Fruit fly (Drosophila melanogaster) whole organism, embryonic: ENCODE measurements around the gene CG7367.

Experiments
- CG10147 ChIP-seq: fragments of 200-800 bp; sonication (Bioruptor generic); optimal IDR thresholded peaks from 2 replicates; lab custom pipeline; 2019; ENCODE audit warnings: missing biosample characterization, mild to moderate bottlenecking, missing genetic modification characterization, moderate library complexity
- CG10366 ChIP-seq: fragments of 200-800 bp; sonication (Bioruptor generic); IDR thresholded peaks from 2 replicates; pipeline ENCODE4 v1.3.6; 2022; ENCODE audit warnings: missing biosample characterization, missing genetic modification characterization
- CG12236 ChIP-seq: fragments of 200-800 bp; sonication (Bioruptor generic); optimal IDR thresholded peaks from 2 replicates; lab custom pipeline; 2016; ENCODE audit warnings: missing biosample characterization, missing genetic modification characterization
- CG12744 ChIP-seq: fragments of 200-800 bp; sonication (Bioruptor generic); optimal IDR thresholded peaks from 2 replicates; lab custom pipeline; 2016; ENCODE audit warnings: missing biosample characterization, missing genetic modification characterization
- CG12942 ChIP-seq: fragments of 200-800 bp; sonication (Bioruptor generic); optimal IDR thresholded peaks from 3 replicates; lab custom pipeline; 2016; ENCODE audit warnings: missing biosample characterization, missing genetic modification characterization
- CG14014 ChIP-seq: fragments of 200-800 bp; sonication (Bioruptor generic); IDR thresholded peaks from 2 replicates; pipeline ENCODE4 v1.3.6; 2022; ENCODE audit warnings: missing biosample characterization, missing genetic modification characterization
- CG14441 ChIP-seq: fragments of 200-800 bp; sonication (Bioruptor generic); IDR thresholded peaks from 2 replicates; pipeline ENCODE4 v1.3.6; 2022; ENCODE audit warnings: missing biosample characterization, missing genetic modification characterization
- CG1603 ChIP-seq: fragments of 200-800 bp; sonication (Bioruptor generic); optimal IDR thresholded peaks from 2 replicates; lab custom pipeline; 2019; ENCODE audit warnings: missing biosample characterization, mild to moderate bottlenecking, missing genetic modification characterization, moderate library complexity
- CG16813 ChIP-seq: fragments of 200-800 bp; sonication (Bioruptor generic); IDR thresholded peaks from 3 replicates; pipeline ENCODE4 v1.3.6; 2022; ENCODE audit warnings: missing biosample characterization, missing genetic modification characterization; ENCODE audit not compliant: partially characterized antibody
- CG17328 ChIP-seq: fragments of 200-800 bp; sonication (Bioruptor generic); IDR thresholded peaks from 2 replicates; pipeline ENCODE4 v1.3.6; 2022; ENCODE audit warnings: missing biosample characterization, missing genetic modification characterization
- CG17802 ChIP-seq: fragments of 200-800 bp; sonication (Bioruptor generic); optimal IDR thresholded peaks from 2 replicates; lab custom pipeline; 2018; ENCODE audit warnings: missing biosample characterization, mild to moderate bottlenecking, missing genetic modification characterization, moderate library complexity
- CG18764 ChIP-seq: fragments of 200-800 bp; sonication (Bioruptor generic); optimal IDR thresholded peaks from 3 replicates; lab custom pipeline; 2016; ENCODE audit warnings: missing biosample characterization, missing genetic modification characterization
- CG3163 ChIP-seq: fragments of 200-800 bp; sonication (Bioruptor generic); optimal IDR thresholded peaks from 3 replicates; lab custom pipeline; 2016; ENCODE audit warnings: missing biosample characterization, missing genetic modification characterization
- CG32767 ChIP-seq: fragments of 200-800 bp; sonication (Bioruptor generic); IDR thresholded peaks from 2 replicates; pipeline ENCODE4 v1.3.6; 2022; ENCODE audit warnings: missing biosample characterization, missing genetic modification characterization
- CG33213 ChIP-seq: fragments of 200-800 bp; sonication (Bioruptor generic); optimal IDR thresholded peaks from 3 replicates; lab custom pipeline; 2016; ENCODE audit warnings: missing biosample characterization, missing genetic modification characterization
- CG4360 ChIP-seq: fragments of 200-800 bp; sonication (Bioruptor generic); IDR thresholded peaks from 2 replicates; pipeline ENCODE4 v1.3.6; 2022; ENCODE audit warnings: missing biosample characterization, missing genetic modification characterization
- CG4707 ChIP-seq: fragments of 200-800 bp; sonication (Bioruptor generic); optimal IDR thresholded peaks from 2 replicates; lab custom pipeline; 2018; ENCODE audit warnings: missing biosample characterization, mild to moderate bottlenecking, missing genetic modification characterization, moderate library complexity
- CG6813 ChIP-seq: fragments of 200-800 bp; sonication (Bioruptor generic); optimal IDR thresholded peaks from 2 replicates; lab custom pipeline; 2017; ENCODE audit warnings: missing biosample characterization, missing genetic modification characterization, mild to moderate bottlenecking, moderate library complexity, missing genetic modification reagents
- CG7357 ChIP-seq: fragments of 200-800 bp; sonication (Bioruptor generic); IDR thresholded peaks from 3 replicates; pipeline ENCODE4 v1.3.6; 2022; ENCODE audit warnings: missing biosample characterization, missing genetic modification characterization
- CG8478 ChIP-seq: fragments of >200 bp; optimal IDR thresholded peaks from 2 replicates; lab custom pipeline; 2018
- CG9817 ChIP-seq: fragments of 200-800 bp; sonication (Bioruptor generic); optimal IDR thresholded peaks from 2 replicates; lab custom pipeline; 2018; ENCODE audit warnings: missing biosample characterization, mild to moderate bottlenecking, missing genetic modification characterization, moderate library complexity
- Dad ChIP-seq: fragments of 200-800 bp; sonication (Bioruptor generic); optimal IDR thresholded peaks from 3 replicates; lab custom pipeline; 2016; ENCODE audit warnings: missing biosample characterization, missing genetic modification characterization
- HHEX ChIP-seq: fragments of 200-800 bp; sonication (Bioruptor generic); optimal IDR thresholded peaks from 3 replicates; lab custom pipeline; 2017; ENCODE audit warnings: missing biosample characterization, mild to moderate bottlenecking, missing genetic modification characterization, missing genetic modification reagents
- Hey ChIP-seq: fragments of 200-800 bp; sonication (Bioruptor generic); optimal IDR thresholded peaks from 3 replicates; lab custom pipeline; 2018; ENCODE audit warnings: missing biosample characterization, mild to moderate bottlenecking, missing genetic modification characterization
- Mrtf ChIP-seq: fragments of 200-800 bp; sonication (Bioruptor generic); IDR thresholded peaks from 3 replicates; pipeline ENCODE4 v1.3.6; 2022; ENCODE audit warnings: missing biosample characterization, missing genetic modification characterization
- Sox100B ChIP-seq: fragments of 200-800 bp; sonication (Bioruptor generic); optimal IDR thresholded peaks from 3 replicates; lab custom pipeline; 2018; ENCODE audit warnings: missing biosample characterization, mild to moderate bottlenecking, missing genetic modification characterization
- Spps ChIP-seq: fragments of 200-800 bp; sonication (Bioruptor generic); optimal IDR thresholded peaks from 2 replicates; lab custom pipeline; 2018; ENCODE audit warnings: missing biosample characterization, mild to moderate bottlenecking, missing genetic modification characterization
- Sry-δ ChIP-seq: fragments of 200-800 bp; sonication (Bioruptor generic); optimal IDR thresholded peaks from 2 replicates; lab custom pipeline; 2016; ENCODE audit warnings: missing biosample characterization, missing genetic modification characterization
- ara ChIP-seq: fragments of 200-800 bp; sonication (Bioruptor generic); IDR thresholded peaks from 2 replicates; pipeline ENCODE4 v1.3.6; 2022; ENCODE audit warnings: missing biosample characterization, missing genetic modification characterization
- bcd ChIP-seq: fragments of 200-800 bp; sonication (Bioruptor generic); optimal IDR thresholded peaks from 2 replicates; lab custom pipeline; 2017; ENCODE audit warnings: missing biosample characterization, mild to moderate bottlenecking, missing genetic modification characterization
- chinmo ChIP-seq: fragments of 200-800 bp; sonication (Bioruptor generic); IDR thresholded peaks from 4 replicates; pipeline ENCODE4 v1.3.6; 2022; ENCODE audit warnings: missing biosample characterization, missing genetic modification characterization; ENCODE audit not compliant: partially characterized antibody
- cwo ChIP-seq: fragments of 200-800 bp; sonication (Bioruptor generic); optimal IDR thresholded peaks from 3 replicates; lab custom pipeline; 2017; ENCODE audit warnings: missing biosample characterization, missing genetic modification characterization, mild to moderate bottlenecking, moderate library complexity, missing genetic modification reagents
- dan ChIP-seq: fragments of 200-800 bp; sonication (Bioruptor generic); IDR thresholded peaks from 2 replicates; pipeline ENCODE4 v1.3.6; 2022; ENCODE audit warnings: missing biosample characterization, missing genetic modification characterization
- disco-r ChIP-seq: fragments of 200-800 bp; sonication (Bioruptor generic); optimal IDR thresholded peaks from 2 replicates; lab custom pipeline; 2016; ENCODE audit warnings: missing biosample characterization, missing genetic modification characterization
- grau ChIP-seq: fragments of 200-800 bp; optimal IDR thresholded peaks from 3 replicates; lab custom pipeline; 2019; ENCODE audit warnings: missing biosample characterization, mild to moderate bottlenecking, missing genetic modification characterization, moderate library complexity
- gt ChIP-seq: fragments of 200-800 bp; sonication (Bioruptor generic); IDR thresholded peaks from 2 replicates; pipeline ENCODE4 v1.3.6; 2022; ENCODE audit warnings: missing biosample characterization, missing genetic modification characterization
- hkb ChIP-seq, 2 experiments: fragments of 200-800 bp in 1 of 2; fragments of >200 bp in 1 of 2; sonication (Bioruptor generic) in 1 of 2; IDR thresholded peaks in 1 of 2; optimal IDR thresholded peaks in 1 of 2; 2 replicates each; pipeline versions ENCODE4 v1.3.6 to Lab custom; 2017 to 2022; ENCODE audit warnings: missing biosample characterization in 1 of 2, missing genetic modification characterization in 1 of 2
- lov ChIP-seq, 2 experiments: fragments of 200-800 bp in 1 of 2; fragments of >200 bp in 1 of 2; sonication (Bioruptor generic) in 1 of 2; IDR thresholded peaks in 1 of 2; optimal IDR thresholded peaks in 1 of 2; 2 replicates in 1 of 2; 3 replicates in 1 of 2; pipeline versions ENCODE4 v1.3.6 to Lab custom; 2017 to 2022; ENCODE audit warnings: missing biosample characterization in 1 of 2, missing genetic modification characterization in 1 of 2
- mld ChIP-seq: fragments of 200-800 bp; sonication (Bioruptor generic); IDR thresholded peaks from 3 replicates; pipeline ENCODE4 v1.3.6; 2022; ENCODE audit warnings: missing biosample characterization, missing genetic modification characterization; ENCODE audit not compliant: partially characterized antibody
- nau ChIP-seq: fragments of 200-800 bp; sonication (Bioruptor generic); optimal IDR thresholded peaks from 3 replicates; lab custom pipeline; 2017; ENCODE audit warnings: missing biosample characterization, mild to moderate bottlenecking, missing genetic modification characterization, missing genetic modification reagents
- nerfin-1 ChIP-seq: fragments of 200-800 bp; sonication (Bioruptor generic); optimal IDR thresholded peaks from 3 replicates; lab custom pipeline; 2019; ENCODE audit warnings: missing biosample characterization, mild to moderate bottlenecking, missing genetic modification characterization, moderate library complexity
- pros ChIP-seq: fragments of 200-800 bp; sonication (Bioruptor generic); optimal IDR thresholded peaks from 3 replicates; lab custom pipeline; 2019; ENCODE audit warnings: missing biosample characterization, mild to moderate bottlenecking, missing genetic modification characterization, moderate library complexity
- schlank ChIP-seq: fragments of 200-800 bp; sonication (Bioruptor generic); optimal IDR thresholded peaks from 2 replicates; lab custom pipeline; 2018; ENCODE audit warnings: missing biosample characterization, mild to moderate bottlenecking, missing genetic modification characterization
- sd ChIP-seq: fragments of 200-800 bp; sonication (Bioruptor generic); optimal IDR thresholded peaks from 3 replicates; lab custom pipeline; 2018; ENCODE audit warnings: missing biosample characterization, mild to moderate bottlenecking, missing genetic modification characterization, moderate library complexity
- slbo ChIP-seq: fragments of 200-800 bp; sonication (Bioruptor generic); IDR thresholded peaks from 2 replicates; pipeline ENCODE4 v1.3.6; 2022; ENCODE audit warnings: missing biosample characterization, missing genetic modification characterization
- twi ChIP-seq: fragments of 200-800 bp; optimal IDR thresholded peaks from 2 replicates; lab custom pipeline; 2019; ENCODE audit warnings: missing biosample characterization, mild to moderate bottlenecking, missing genetic modification characterization, moderate library complexity
- unc-4 ChIP-seq: fragments of 200-800 bp; sonication (Bioruptor generic); IDR thresholded peaks from 2 replicates; pipeline ENCODE4 v1.3.6; 2022; ENCODE audit warnings: missing biosample characterization, missing genetic modification characterization; ENCODE audit not compliant: partially characterized antibody
- unpg ChIP-seq: fragments of 200-800 bp; sonication (Bioruptor generic); optimal IDR thresholded peaks from 3 replicates; lab custom pipeline; 2018; ENCODE audit warnings: missing biosample characterization, mild to moderate bottlenecking, missing genetic modification characterization, moderate library complexity
- z ChIP-seq: fragments of 200-800 bp; sonication (Bioruptor generic); IDR thresholded peaks from 3 replicates; pipeline ENCODE4 v1.3.6; 2022; ENCODE audit warnings: missing biosample characterization, missing genetic modification characterization

The CG7367 gene

dm6 chr2L:8029160-8029852, 10.3 kb downstream of the CG7367 start, which contains the start of gene baf (continued):
- no peak for TF ChIP-seq CG6813 (GFP tag; lab: Kevin White, UChicago)
- no peak for TF ChIP-seq Sox100B (GFP tag; lab: Kevin White, UChicago)
- no peak for TF ChIP-seq unc-4 (GFP tag; lab: Robert Waterston, UW)
- TF ChIP-seq Spps, result no peak
- no peak for TF ChIP-seq CG18764
- no peak for TF ChIP-seq CG12236 (GFP tag; lab: Kevin White, UChicago)
- TF ChIP-seq schlank, result no peak
- TF ChIP-seq nau (GFP tag; lab: Kevin White, UChicago), result no peak
- TF ChIP-seq CG12744 (GFP tag; lab: Kevin White, UChicago), result no peak
- no peak for TF ChIP-seq ara (GFP tag; lab: Robert Waterston, UW)
- TF ChIP-seq CG14441, result no peak
- TF ChIP-seq hkb (optimal IDR thresholded peaks at IDR 0.05; lab: Kevin White, UChicago), result no peak
- no peak for TF ChIP-seq hkb (GFP tag; IDR thresholded peaks at IDR 0.05; lab: Robert Waterston, UW)
- no peak for TF ChIP-seq Dad
- peak; percentile 52; the same call in 2 of the 3 replicates for TF ChIP-seq CG16813 (GFP tag; lab: Robert Waterston, UW)
- TF ChIP-seq CG10366 (GFP tag; lab: Robert Waterston, UW), result no peak
- TF ChIP-seq CG4360, result no peak
- TF ChIP-seq CG17802 (tag; lab: Kevin White, UChicago), result no peak
- TF ChIP-seq CG12942 (GFP tag; lab: Kevin White, UChicago), result no peak
- no peak for TF ChIP-seq CG4707
- no peak for TF ChIP-seq CG33213 (GFP tag; lab: Kevin White, UChicago)
- TF ChIP-seq grau, result no peak
- TF ChIP-seq CG9817, result no peak
- no peak for TF ChIP-seq CG17328
- no peak for TF ChIP-seq chinmo (GFP tag; lab: Robert Waterston, UW)
- TF ChIP-seq pros (GFP tag; lab: Kevin White, UChicago), result no peak
- no peak for TF ChIP-seq bcd (GFP tag; lab: Kevin White, UChicago)
- TF ChIP-seq Hey, result no peak
- TF ChIP-seq twi (tag; lab: Kevin White, UChicago), result no peak
- TF ChIP-seq cwo (GFP tag; lab: Kevin White, UChicago), result no peak
- TF ChIP-seq sd (tag; lab: Kevin White, UChicago), result peak; percentile 81
- TF ChIP-seq CG8478 (lab: Kevin White, UChicago), result no peak
- TF ChIP-seq slbo (GFP tag; lab: Robert Waterston, UW), result no peak
- TF ChIP-seq mld (GFP tag; lab: Robert Waterston, UW), result no peak
- TF ChIP-seq Mrtf, result no peak
- no peak for TF ChIP-seq disco-r (GFP tag; lab: Kevin White, UChicago)
- no peak for TF ChIP-seq CG1603
- TF ChIP-seq CG7357 (GFP tag; lab: Robert Waterston, UW), result no peak
- TF ChIP-seq CG14014 (GFP tag; lab: Robert Waterston, UW), result no peak
- no peak for TF ChIP-seq CG32767 (GFP tag; lab: Robert Waterston, UW)
- TF ChIP-seq lov (optimal IDR thresholded peaks at IDR 0.05; lab: Kevin White, UChicago), result no peak
- no peak for TF ChIP-seq lov (GFP tag; IDR thresholded peaks at IDR 0.05; lab: Robert Waterston, UW)
- no peak for TF ChIP-seq unpg (GFP tag; lab: Kevin White, UChicago)
- TF ChIP-seq HHEX, result no peak
- TF ChIP-seq CG3163 (GFP tag; lab: Kevin White, UChicago), result no peak
- no peak for TF ChIP-seq z
- no peak for TF ChIP-seq CG10147 (GFP tag; lab: Kevin White, UChicago)
- TF ChIP-seq Sry-δ, result no peak
- TF ChIP-seq gt (GFP tag; lab: Robert Waterston, UW), result no peak
- TF ChIP-seq nerfin-1, result peak; percentile 92
- no peak for TF ChIP-seq dan (GFP tag; lab: Robert Waterston, UW)
